Worm (Caenorhabditis elegans): ENCODE results near the gene mpz-6.

ce11 chrII:9397496-9397895, 9.4 kb downstream of the mpz-6 start, which contains the start of gene Y51B9A.9:
- TF ChIP-seq hlh-30 (tag; optimal IDR thresholded peaks at IDR 0.05; ENCODE audit: insufficient read depth) (no peak), ztf-16 (tag; optimal IDR thresholded peaks at IDR 0.05) (no peak), ama-1 (optimal IDR thresholded peaks at IDR 0.05) (no peak)
